Worm (Caenorhabditis elegans) whole organism, mixed stage, embryonic: ENCODE results near the gene K11H12.7.

ENCODE experiments used
- ceh-43 ChIP-seq: fragments of 200-800 bp; sonication (Bioruptor generic); optimal IDR thresholded peaks from 2 replicates; lab custom pipeline; 2018; ENCODE audit warnings: mild to moderate bottlenecking, missing genetic modification characterization, moderate library complexity, missing compliant biosample characterization
- ces-1 ChIP-seq: fragments of 150-350 bp; optimal IDR thresholded peaks from 2 replicates; lab custom pipeline; 2014; ENCODE audit warnings: missing biosample characterization, missing genetic modification reagents, missing genetic modification characterization
- elt-3 ChIP-seq: fragments of 150-350 bp; optimal IDR thresholded peaks from 2 replicates; lab custom pipeline; 2014; ENCODE audit warnings: missing biosample characterization, missing genetic modification characterization
- hlh-1 ChIP-seq: fragments of 150-350 bp; optimal IDR thresholded peaks from 2 replicates; lab custom pipeline; 2014; ENCODE audit warnings: missing biosample characterization, missing genetic modification reagents, missing genetic modification characterization
- lsy-2 ChIP-seq: fragments of 150-350 bp; optimal IDR thresholded peaks from 2 replicates; lab custom pipeline; 2014; ENCODE audit warnings: missing biosample characterization, missing genetic modification characterization
- nhr-12 ChIP-seq: fragments of 150-350 bp; optimal IDR thresholded peaks from 2 replicates; lab custom pipeline; 2014; ENCODE audit warnings: missing biosample characterization, missing genetic modification characterization
- nhr-237 ChIP-seq: fragments of 150-350 bp; optimal IDR thresholded peaks from 2 replicates; lab custom pipeline; 2014; ENCODE audit warnings: missing biosample characterization, missing genetic modification characterization
- nhr-28 ChIP-seq: fragments of 150-350 bp; optimal IDR thresholded peaks from 2 replicates; lab custom pipeline; 2014; ENCODE audit warnings: missing biosample characterization, missing genetic modification characterization
- pha-4 ChIP-seq: fragments of 150-350 bp; optimal IDR thresholded peaks from 2 replicates; lab custom pipeline; 2018; ENCODE audit warnings: missing biosample characterization, missing genetic modification reagents, missing genetic modification characterization
- unc-120 ChIP-seq: sonication (generic microtip); optimal IDR thresholded peaks from 2 replicates; lab custom pipeline; 2017; ENCODE audit warnings: missing genetic modification characterization, missing compliant biosample characterization; ENCODE audit not compliant: poor library complexity, severe bottlenecking
- unc-62 ChIP-seq: fragments of 150-350 bp; optimal IDR thresholded peaks from 2 replicates; lab custom pipeline; 2014; ENCODE audit warnings: missing biosample characterization, missing genetic modification reagents, missing genetic modification characterization
- zip-8 ChIP-seq: fragments of 150-350 bp; optimal IDR thresholded peaks from 2 replicates; lab custom pipeline; 2014; ENCODE audit warnings: missing biosample characterization, missing genetic modification characterization
- ztf-11 ChIP-seq: fragments of 150-350 bp; optimal IDR thresholded peaks from 2 replicates; lab custom pipeline; 2014; ENCODE audit warnings: missing biosample characterization, missing genetic modification characterization

- TF ChIP-seq ces-1 = no peak
- no peak for TF ChIP-seq unc-62 (GFP tag; lab: Kevin White, UChicago)
- no peak for TF ChIP-seq nhr-12
- TF ChIP-seq pha-4 = no peak
- no peak for TF ChIP-seq lsy-2
- no peak for TF ChIP-seq nhr-237 (tag; lab: Kevin White, UChicago)
- TF ChIP-seq ceh-43 (GFP tag; lab: Kevin White, UChicago) = no peak
- no peak for TF ChIP-seq elt-3 (tag; lab: Kevin White, UChicago)
- no peak for TF ChIP-seq ztf-11 (tag; lab: Kevin White, UChicago)
- TF ChIP-seq nhr-28 (tag; lab: Kevin White, UChicago) = no peak
- TF ChIP-seq zip-8 (tag; lab: Kevin White, UChicago) = no peak
- no peak for TF ChIP-seq unc-120 (tag; lab: Kevin White, UChicago)
- no peak for TF ChIP-seq hlh-1 (tag; lab: Kevin White, UChicago)
Measured at ce11 chrIV:639167-639566, 26.2 kb upstream of the K11H12.7 start.
